Worm (Caenorhabditis elegans) whole organism, L2 larva: ENCODE data around the gene viro-2.

Experiments used
- ceh-82 ChIP-seq: fragments of 150-350 bp; optimal IDR thresholded peaks from 2 replicates; lab custom pipeline; 2014; ENCODE audit warnings: missing biosample characterization, missing genetic modification characterization
- nhr-23 ChIP-seq: fragments of 150-350 bp; optimal IDR thresholded peaks from 2 replicates; lab custom pipeline; 2014; ENCODE audit warnings: missing biosample characterization, missing genetic modification reagents, missing genetic modification characterization
- nhr-237 ChIP-seq: fragments of 150-350 bp; optimal IDR thresholded peaks from 2 replicates; lab custom pipeline; 2014; ENCODE audit warnings: missing biosample characterization, missing genetic modification characterization

DNA sequence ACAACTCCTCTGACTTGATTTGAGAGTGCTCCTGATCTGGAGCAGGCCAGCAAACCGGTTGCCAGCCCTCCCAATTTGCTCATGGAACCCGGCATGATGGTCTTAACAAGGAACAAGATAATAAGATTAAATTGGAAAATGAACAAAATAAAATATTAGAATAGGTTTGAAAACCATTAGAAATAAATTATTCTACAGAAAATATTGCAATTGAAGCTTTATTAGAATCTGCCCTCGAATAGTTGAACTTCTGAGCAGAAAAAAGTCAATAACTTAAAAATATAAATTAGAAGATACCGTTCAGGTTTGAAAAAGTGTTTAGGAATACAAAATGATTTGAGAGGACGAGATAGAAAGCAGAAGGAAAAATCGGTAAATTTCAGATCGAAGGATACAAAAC lies 30.0 kb downstream of the viro-2 start, which contains the start of gene nuo-4:
- TF ChIP-seq nhr-23 (tag; lab: Kevin White, UChicago), result no peak
- no peak for TF ChIP-seq ceh-82 (tag; lab: Kevin White, UChicago)
- no peak for TF ChIP-seq nhr-237
